Fruit fly (Drosophila melanogaster) whole organism: ENCODE results near the gene CG11951.

Source experiments
- Dll ChIP-seq: fragments of >200 bp; optimal IDR thresholded peaks from 2 replicates; lab custom pipeline; 2017
- psq ChIP-seq: fragments of >200 bp; optimal IDR thresholded peaks from 2 replicates; lab custom pipeline; 2017
- usp ChIP-seq: fragments of >200 bp; optimal IDR thresholded peaks from 2 replicates; lab custom pipeline; 2017; ENCODE audit warnings: missing biosample characterization, missing genetic modification characterization, mixed read lengths

DNA sequence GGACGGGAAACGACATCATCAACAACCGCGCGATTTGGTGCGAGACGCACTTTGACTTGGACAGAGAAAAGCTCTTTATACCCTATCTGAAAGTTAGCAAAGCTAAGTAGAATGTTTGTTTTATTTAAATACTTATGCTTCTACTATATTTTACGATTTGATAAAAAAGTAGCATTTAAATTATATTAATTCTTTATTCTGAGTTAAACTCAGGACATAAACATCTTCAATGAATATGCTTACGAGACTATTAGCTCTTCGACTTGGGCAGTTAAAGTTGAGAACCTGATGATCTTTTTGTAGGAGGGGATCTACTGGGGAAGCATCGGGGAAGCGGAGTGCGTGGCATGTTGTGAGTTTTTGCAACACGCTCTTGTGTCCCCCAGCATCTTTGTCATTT, 39.2 kb upstream of the CG11951 start:
- TF ChIP-seq psq: no peak
- TF ChIP-seq Dll: no peak
- no peak for TF ChIP-seq usp (GFP tag; lab: Kevin White, UChicago)
